Worm (Caenorhabditis elegans) whole organism, L2 larva: ENCODE results near the gene unc-41.

ENCODE experiments used
- aly-2 ChIP-seq: fragments of 150-350 bp; optimal IDR thresholded peaks from 2 replicates; lab custom pipeline; 2014; ENCODE audit warnings: missing biosample characterization, missing genetic modification characterization
- dmd-4 ChIP-seq: sonication (generic microtip); optimal IDR thresholded peaks from 2 replicates; lab custom pipeline; 2017; ENCODE audit warnings: missing biosample characterization, missing genetic modification characterization
- elt-1 ChIP-seq: fragments of 150-350 bp; optimal IDR thresholded peaks from 2 replicates; lab custom pipeline; 2014; ENCODE audit warnings: missing biosample characterization, missing genetic modification characterization
- nhr-11 ChIP-seq: fragments of 150-350 bp; optimal IDR thresholded peaks from 2 replicates; lab custom pipeline; 2014; ENCODE audit warnings: missing biosample characterization, missing genetic modification characterization
- zag-1 ChIP-seq: fragments of 150-350 bp; optimal IDR thresholded peaks from 2 replicates; lab custom pipeline; 2014; ENCODE audit warnings: missing biosample characterization, missing genetic modification characterization
- ztf-11 ChIP-seq: sonication (generic microtip); optimal IDR thresholded peaks from 2 replicates; lab custom pipeline; 2017; ENCODE audit warnings: missing biosample characterization, missing genetic modification characterization

- TF ChIP-seq dmd-4 (no peak), nhr-11 (tag; lab: Kevin White, UChicago) (no peak), ztf-11 (tag; lab: Kevin White, UChicago) (no peak), zag-1 (peak; percentile 23), aly-2 (tag; lab: Kevin White, UChicago) (no peak), elt-1 (no peak)
These were observed 1.8 kb downstream of the unc-41 start for ce11 chrV:9974264-9974663.
